Fruit fly (Drosophila melanogaster) whole organism, prepupa: ENCODE measurements around the gene CG14448.

Experiments used
- CG31627 ChIP-seq: fragments of 200-800 bp; sonication (Bioruptor generic); optimal IDR thresholded peaks from 3 replicates; lab custom pipeline; 2016; ENCODE audit warnings: missing biosample characterization, missing genetic modification characterization
- CG8319 ChIP-seq: fragments of 200-800 bp; sonication (Bioruptor generic); optimal IDR thresholded peaks from 3 replicates; lab custom pipeline; 2016; ENCODE audit warnings: missing biosample characterization, missing genetic modification characterization
- Ets21C ChIP-seq: fragments of 200-800 bp; sonication (Bioruptor generic); optimal IDR thresholded peaks from 3 replicates; lab custom pipeline; 2016; ENCODE audit warnings: missing biosample characterization, missing genetic modification characterization
- Lpt ChIP-seq: fragments of 200-800 bp; sonication (Bioruptor generic); optimal IDR thresholded peaks from 3 replicates; lab custom pipeline; 2016; ENCODE audit warnings: missing biosample characterization, missing genetic modification characterization
- dac ChIP-seq: fragments of 200-800 bp; sonication (Bioruptor generic); optimal IDR thresholded peaks from 2 replicates; lab custom pipeline; 2017; ENCODE audit warnings: missing biosample characterization, mild to moderate bottlenecking, missing genetic modification characterization
- esn ChIP-seq: fragments of 200-800 bp; sonication (Bioruptor generic); optimal IDR thresholded peaks from 2 replicates; lab custom pipeline; 2016; ENCODE audit warnings: missing biosample characterization, mild to moderate bottlenecking, missing genetic modification characterization, moderate library complexity
- salr ChIP-seq, 2 experiments: fragments of 200-800 bp; sonication (Bioruptor generic); optimal IDR thresholded peaks; 3 replicates each; lab custom pipeline; 2016 to 2018; ENCODE audit warnings: missing biosample characterization in 2 of 2, missing genetic modification characterization in 2 of 2, mild to moderate bottlenecking in 1 of 2

DNA sequence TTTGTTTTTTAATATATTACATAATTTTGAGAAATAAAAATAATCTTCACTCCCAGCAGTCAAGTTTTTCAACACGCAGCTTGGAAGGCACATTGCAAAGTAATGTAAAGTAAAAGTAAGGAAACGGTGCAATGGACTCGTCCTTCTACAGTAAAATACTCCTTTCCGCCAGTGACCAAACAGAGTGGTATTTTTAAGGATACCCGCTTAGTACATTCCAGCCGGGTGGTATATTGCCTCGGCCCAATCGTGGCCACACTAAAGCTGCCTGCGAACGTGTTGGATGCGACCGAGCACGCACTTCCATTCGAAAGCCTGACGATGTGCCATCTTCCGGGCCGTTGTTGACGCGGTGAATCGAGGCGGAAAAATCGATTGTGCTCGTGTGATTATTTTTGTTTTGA lies 39.1 kb upstream of the CG14448 start, which contains the start of gene SPoCk:
- TF ChIP-seq CG31627 (GFP tag; lab: Kevin White, UChicago) (no peak), CG8319 (GFP tag; lab: Kevin White, UChicago) (no peak), salr (GFP tag; optimal IDR thresholded peaks at IDR 0.05; lab: Kevin White, UChicago) (no peak), esn (no peak), Ets21C (GFP tag; lab: Kevin White, UChicago) (no peak), Lpt (no peak), dac (GFP tag; lab: Kevin White, UChicago) (no peak)
